Fruit fly (Drosophila melanogaster) whole organism, embryonic: Measurements from ENCODE around the gene CG7906.

Experiments used
- CG10209 ChIP-seq: fragments of 200-800 bp; sonication (Bioruptor generic); optimal IDR thresholded peaks from 3 replicates; lab custom pipeline; 2017; ENCODE audit warnings: missing biosample characterization, mild to moderate bottlenecking, missing genetic modification characterization, missing genetic modification reagents
- CG10431 ChIP-seq: fragments of 200-800 bp; sonication (Bioruptor generic); optimal IDR thresholded peaks from 3 replicates; lab custom pipeline; 2018; ENCODE audit warnings: missing biosample characterization, mild to moderate bottlenecking, missing genetic modification characterization
- CG10543 ChIP-seq: fragments of 200-800 bp; sonication (Bioruptor generic); optimal IDR thresholded peaks from 3 replicates; lab custom pipeline; 2017; ENCODE audit warnings: missing biosample characterization, mild to moderate bottlenecking, missing genetic modification characterization, moderate library complexity
- CG10654 ChIP-seq: fragments of 200-800 bp; sonication (Bioruptor generic); optimal IDR thresholded peaks from 2 replicates; lab custom pipeline; 2016; ENCODE audit warnings: missing biosample characterization, missing genetic modification characterization
- CG10959 ChIP-seq: fragments of 200-800 bp; sonication (Bioruptor generic); IDR thresholded peaks from 2 replicates; pipeline ENCODE4 v1.3.6; 2022; ENCODE audit warnings: missing biosample characterization, missing genetic modification characterization
- CG10979 ChIP-seq: fragments of 200-800 bp; sonication (Bioruptor generic); optimal IDR thresholded peaks from 2 replicates; lab custom pipeline; 2018; ENCODE audit warnings: missing biosample characterization, mild to moderate bottlenecking, missing genetic modification characterization, moderate library complexity
- CG11085 ChIP-seq: fragments of 200-800 bp; sonication (Bioruptor generic); IDR thresholded peaks from 2 replicates; pipeline ENCODE4 v1.3.6; 2022; ENCODE audit warnings: missing biosample characterization, missing genetic modification characterization
- CG11695 ChIP-seq: fragments of 200-800 bp; sonication (Bioruptor generic); IDR thresholded peaks from 3 replicates; pipeline ENCODE4 v1.3.6; 2022; ENCODE audit warnings: missing biosample characterization, missing genetic modification characterization
- CG11723 ChIP-seq: fragments of 200-800 bp; sonication (Bioruptor generic); optimal IDR thresholded peaks from 2 replicates; lab custom pipeline; 2017; ENCODE audit warnings: missing biosample characterization, mild to moderate bottlenecking, missing genetic modification characterization
- CG15269 ChIP-seq: fragments of 200-800 bp; sonication (Bioruptor generic); optimal IDR thresholded peaks from 2 replicates; lab custom pipeline; 2018; ENCODE audit warnings: missing biosample characterization, mild to moderate bottlenecking, missing genetic modification characterization, moderate library complexity
- CG15696 ChIP-seq: fragments of 200-800 bp; sonication (Bioruptor generic); optimal IDR thresholded peaks from 2 replicates; lab custom pipeline; 2019; ENCODE audit warnings: missing biosample characterization, mild to moderate bottlenecking, missing genetic modification characterization, moderate library complexity
- CG30431 ChIP-seq: fragments of 200-800 bp; sonication (Bioruptor generic); optimal IDR thresholded peaks from 2 replicates; lab custom pipeline; 2017; ENCODE audit warnings: missing biosample characterization, missing genetic modification characterization
- CG32767 ChIP-seq: fragments of 200-800 bp; sonication (Bioruptor generic); IDR thresholded peaks from 2 replicates; pipeline ENCODE4 v1.3.6; 2022; ENCODE audit warnings: missing biosample characterization, missing genetic modification characterization
- CG6175 ChIP-seq: fragments of 200-800 bp; sonication (Bioruptor generic); IDR thresholded peaks from 3 replicates; pipeline ENCODE4 v1.3.6; 2022; ENCODE audit warnings: missing biosample characterization, missing genetic modification characterization
- CG8290 ChIP-seq, 3 experiments: fragments of 200-800 bp; sonication (Bioruptor generic); optimal IDR thresholded peaks; 2 replicates each; lab custom pipeline; 2016 to 2019; ENCODE audit warnings: missing biosample characterization in 3 of 3, missing genetic modification characterization in 3 of 3, mild to moderate bottlenecking in 2 of 3, moderate library complexity in 1 of 3
- CG9215 ChIP-seq: fragments of 200-800 bp; sonication (Bioruptor generic); IDR thresholded peaks from 2 replicates; pipeline ENCODE4 v1.3.6; 2022; ENCODE audit warnings: missing biosample characterization, missing genetic modification characterization
- Dip2 ChIP-seq: fragments of 200-800 bp; sonication (Bioruptor generic); IDR thresholded peaks from 2 replicates; pipeline ENCODE4 v1.3.6; 2022; ENCODE audit warnings: missing biosample characterization, missing genetic modification characterization
- Dll ChIP-seq: fragments of 200-800 bp; sonication (Bioruptor generic); IDR thresholded peaks from 4 replicates; pipeline ENCODE4 v1.3.6; 2022; ENCODE audit warnings: missing biosample characterization, missing genetic modification characterization; ENCODE audit not compliant: partially characterized antibody
- Ets65A ChIP-seq: fragments of 200-800 bp; sonication (Bioruptor generic); peaks from one replicate; lab custom pipeline; 2016; ENCODE audit warnings: missing biosample characterization, missing genetic modification characterization
- Jarid2 ChIP-seq: fragments of 200-800 bp; sonication (Bioruptor generic); optimal IDR thresholded peaks from 3 replicates; lab custom pipeline; 2017; ENCODE audit warnings: mild to moderate bottlenecking, missing biosample characterization, missing genetic modification reagents, missing genetic modification characterization
- Lpt ChIP-seq: fragments of >200 bp; optimal IDR thresholded peaks from 2 replicates; lab custom pipeline; 2018; ENCODE audit warnings: missing biosample characterization, missing genetic modification characterization
- Opbp ChIP-seq: fragments of 200-800 bp; sonication (Bioruptor generic); IDR thresholded peaks from 3 replicates; pipeline ENCODE4 v1.3.6; 2022; ENCODE audit warnings: missing biosample characterization, missing genetic modification characterization; ENCODE audit not compliant: partially characterized antibody
- Ravus ChIP-seq: fragments of 200-800 bp; sonication (Bioruptor generic); IDR thresholded peaks from 2 replicates; pipeline ENCODE4 v1.3.6; 2022; ENCODE audit warnings: missing biosample characterization, missing genetic modification characterization
- Rfx ChIP-seq: fragments of 200-800 bp; sonication (Bioruptor generic); IDR thresholded peaks from 2 replicates; pipeline ENCODE4 v1.3.6; 2022; ENCODE audit warnings: missing biosample characterization, missing genetic modification characterization
- Xrp1 ChIP-seq: fragments of 200-800 bp; sonication (Bioruptor generic); IDR thresholded peaks from 2 replicates; pipeline ENCODE4 v1.3.6; 2022; ENCODE audit warnings: missing biosample characterization, missing genetic modification characterization
- YL-1 ChIP-seq: fragments of 200-800 bp; sonication (Bioruptor generic); optimal IDR thresholded peaks from 3 replicates; lab custom pipeline; 2017; ENCODE audit warnings: missing biosample characterization, mild to moderate bottlenecking, missing genetic modification characterization
- ab ChIP-seq: fragments of 200-800 bp; sonication (Bioruptor generic); optimal IDR thresholded peaks from 2 replicates; lab custom pipeline; 2016; ENCODE audit warnings: missing biosample characterization, missing genetic modification characterization
- aop ChIP-seq: fragments of 200-800 bp; sonication (Bioruptor generic); IDR thresholded peaks from 2 replicates; pipeline ENCODE4 v1.3.6; 2022; ENCODE audit warnings: missing biosample characterization, missing genetic modification characterization
- crp ChIP-seq, 2 experiments: fragments of 200-800 bp; sonication (Bioruptor generic); optimal IDR thresholded peaks; 2 replicates in 1 of 2; 3 replicates in 1 of 2; lab custom pipeline; 2017; ENCODE audit warnings: missing biosample characterization in 2 of 2, missing genetic modification characterization in 2 of 2, mild to moderate bottlenecking in 1 of 2, moderate library complexity in 1 of 2
- dan ChIP-seq: fragments of 200-800 bp; sonication (Bioruptor generic); IDR thresholded peaks from 2 replicates; pipeline ENCODE4 v1.3.6; 2022; ENCODE audit warnings: missing biosample characterization, missing genetic modification characterization
- dati ChIP-seq: fragments of 200-800 bp; sonication (Bioruptor generic); IDR thresholded peaks from 2 replicates; pipeline ENCODE4 v1.3.6; 2022; ENCODE audit warnings: missing biosample characterization, missing genetic modification characterization
- dimm ChIP-seq: fragments of 200-800 bp; sonication (Bioruptor generic); IDR thresholded peaks from 2 replicates; pipeline ENCODE4 v1.3.6; 2022; ENCODE audit warnings: missing biosample characterization, missing genetic modification characterization
- esg ChIP-seq: fragments of 200-800 bp; sonication (Bioruptor generic); conservative IDR thresholded peaks from 2 replicates; pipeline ENCODE4 v1.3.6; 2022; ENCODE audit warnings: missing biosample characterization, missing genetic modification characterization
- gce ChIP-seq: fragments of 200-800 bp; sonication (Bioruptor generic); IDR thresholded peaks from 3 replicates; pipeline ENCODE4 v1.3.6; 2022; ENCODE audit warnings: missing biosample characterization, missing genetic modification characterization
- gem ChIP-seq: fragments of 200-800 bp; sonication (Bioruptor generic); optimal IDR thresholded peaks from 2 replicates; lab custom pipeline; 2019; ENCODE audit warnings: missing biosample characterization, mild to moderate bottlenecking, missing genetic modification characterization, moderate library complexity
- knrl ChIP-seq: fragments of 200-800 bp; sonication (Bioruptor generic); IDR thresholded peaks from 3 replicates; pipeline ENCODE4 v1.3.6; 2022; ENCODE audit warnings: missing biosample characterization, missing genetic modification characterization; ENCODE audit not compliant: partially characterized antibody
- lmd ChIP-seq: fragments of 200-800 bp; sonication (Bioruptor generic); IDR thresholded peaks from 2 replicates; pipeline ENCODE4 v1.3.6; 2022; ENCODE audit warnings: missing biosample characterization, missing genetic modification characterization
- nau ChIP-seq: fragments of 200-800 bp; sonication (Bioruptor generic); optimal IDR thresholded peaks from 3 replicates; lab custom pipeline; 2017; ENCODE audit warnings: missing biosample characterization, mild to moderate bottlenecking, missing genetic modification characterization, missing genetic modification reagents
- otp ChIP-seq: fragments of 200-800 bp; sonication (Bioruptor generic); IDR thresholded peaks from 3 replicates; pipeline ENCODE4, ENCODE4 v1.3.6; 2022; ENCODE audit warnings: missing biosample characterization, missing genetic modification characterization
- schlank ChIP-seq: fragments of 200-800 bp; sonication (Bioruptor generic); optimal IDR thresholded peaks from 2 replicates; lab custom pipeline; 2018; ENCODE audit warnings: missing biosample characterization, mild to moderate bottlenecking, missing genetic modification characterization
- sd ChIP-seq: fragments of 200-800 bp; sonication (Bioruptor generic); optimal IDR thresholded peaks from 3 replicates; lab custom pipeline; 2018; ENCODE audit warnings: missing biosample characterization, mild to moderate bottlenecking, missing genetic modification characterization, moderate library complexity
- slou ChIP-seq: fragments of 200-800 bp; sonication (Bioruptor generic); optimal IDR thresholded peaks from 3 replicates; lab custom pipeline; 2016; ENCODE audit warnings: missing biosample characterization, missing genetic modification characterization
- sna ChIP-seq: fragments of 200-800 bp; sonication (Bioruptor generic); IDR thresholded peaks from 2 replicates; pipeline ENCODE4 v1.3.6; 2022; ENCODE audit warnings: missing biosample characterization, missing genetic modification characterization; ENCODE audit not compliant: partially characterized antibody
- sr ChIP-seq: fragments of 200-800 bp; sonication (Bioruptor generic); IDR thresholded peaks from 3 replicates; pipeline ENCODE4 v1.3.6; 2022; ENCODE audit warnings: missing biosample characterization, missing genetic modification characterization
- stc ChIP-seq: fragments of 200-800 bp; sonication (Bioruptor generic); IDR thresholded peaks from 2 replicates; pipeline ENCODE4 v1.3.6; 2022; ENCODE audit warnings: missing biosample characterization, missing genetic modification characterization
- sug ChIP-seq: fragments of 200-800 bp; optimal IDR thresholded peaks from 2 replicates; lab custom pipeline; 2019; ENCODE audit warnings: missing biosample characterization, mild to moderate bottlenecking, missing genetic modification characterization, moderate library complexity
- wdn ChIP-seq: fragments of 200-800 bp; sonication (Bioruptor generic); IDR thresholded peaks from 2 replicates; pipeline ENCODE4 v1.3.6; 2022; ENCODE audit warnings: missing biosample characterization, missing genetic modification characterization
- zen2 ChIP-seq: fragments of 200-800 bp; sonication (Bioruptor generic); IDR thresholded peaks from 3 replicates; pipeline ENCODE4 v1.3.6; 2022; ENCODE audit warnings: missing biosample characterization, missing genetic modification characterization; ENCODE audit not compliant: partially characterized antibody

Gene CG7906

DNA sequence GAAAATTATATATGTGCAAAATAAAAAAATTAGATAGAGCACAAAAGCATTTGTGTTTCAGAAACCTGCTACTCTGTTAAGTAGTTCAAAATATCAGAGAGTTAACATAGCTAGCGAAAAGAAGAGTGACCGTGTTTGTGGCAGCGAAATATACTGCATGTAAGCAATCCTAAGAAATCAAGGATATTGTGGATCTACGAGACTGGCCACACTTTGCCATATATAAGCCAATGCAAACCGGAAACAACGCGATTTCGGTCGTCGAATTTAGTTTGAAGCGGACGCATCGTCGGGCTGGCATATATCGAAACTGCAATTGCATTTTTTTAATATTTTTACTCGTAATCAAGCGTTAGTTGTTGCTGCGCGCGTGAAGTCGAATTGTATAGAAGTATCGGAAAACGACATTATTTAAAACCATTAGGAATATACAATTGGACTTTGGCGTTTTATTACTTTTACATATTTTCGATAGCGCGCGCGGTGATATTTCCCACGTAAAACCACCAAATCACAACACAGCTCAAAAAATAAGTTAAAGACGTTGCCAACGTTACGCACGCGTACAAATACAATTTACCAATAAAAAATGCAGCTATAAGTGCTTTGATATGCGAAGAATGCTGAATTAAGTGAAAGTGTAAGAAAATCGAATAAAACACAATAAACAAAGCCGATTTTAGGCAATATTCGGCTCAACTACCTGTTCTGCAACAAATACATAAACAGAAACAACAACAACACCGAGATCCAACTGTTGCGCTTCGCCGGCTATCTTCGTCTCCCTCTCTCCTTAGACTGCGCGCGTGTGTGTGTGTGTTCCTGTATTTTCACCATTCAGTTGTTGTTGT, 45.6 kb upstream of the CG7906 start, which contains the start of gene nuf (continued):
- TF ChIP-seq Lpt (GFP tag; lab: Kevin White, UChicago) (no peak), sr (GFP tag; lab: Robert Waterston, UW) (peak; percentile 70; the same call in 2 of the 3 replicates), CG6175 (peak; percentile 16; the same call in 1 of the 3 replicates), crp (GFP tag; optimal IDR thresholded peaks at IDR 0.05; lab: Kevin White, UChicago) (no peak), gce (GFP tag; lab: Robert Waterston, UW) (peak; percentile 85; the same call in 2 of the 3 replicates), Dll (GFP tag; lab: Robert Waterston, UW) (no peak; the same call in 3 of the 4 replicates), ab (GFP tag; lab: Kevin White, UChicago) (no peak), dimm (GFP tag; lab: Robert Waterston, UW) (no peak), CG11723 (GFP tag; lab: Kevin White, UChicago) (peak; percentile 44), nau (GFP tag; lab: Kevin White, UChicago) (peak; percentile 53), Ets65A (GFP tag; lab: Kevin White, UChicago) (no peak), CG10654 (no peak), CG15696 (tag; lab: Kevin White, UChicago) (no peak), dati (GFP tag; lab: Robert Waterston, UW) (no peak), CG10979 (peak; percentile 18), slou (GFP tag; lab: Kevin White, UChicago) (no peak), CG15269 (tag; lab: Kevin White, UChicago) (peak; percentile 43), CG11085 (GFP tag; lab: Robert Waterston, UW) (peak; percentile 30; the same call in 1 of the 2 replicates), Dip2 (GFP tag; lab: Robert Waterston, UW) (no peak), Opbp (GFP tag; lab: Robert Waterston, UW) (no peak; the same call in 2 of the 3 replicates), knrl (no peak), schlank (tag; lab: Kevin White, UChicago) (no peak), wdn (GFP tag; lab: Robert Waterston, UW) (no peak; the same call in 1 of the 2 replicates), zen2 (GFP tag; lab: Robert Waterston, UW) (no peak), sug (tag; lab: Kevin White, UChicago) (peak; percentile 9), YL-1 (peak; percentile 17), CG10431 (GFP tag; lab: Kevin White, UChicago) (peak; percentile 62), CG30431 (GFP tag; lab: Kevin White, UChicago) (no peak), CG9215 (GFP tag; lab: Robert Waterston, UW) (no peak), CG32767 (no peak), esg (GFP tag; lab: Robert Waterston, UW) (no peak), lmd (GFP tag; lab: Robert Waterston, UW) (no peak), sd (no peak), CG11695 (GFP tag; lab: Robert Waterston, UW) (peak; percentile 59; the same call in 2 of the 3 replicates), Xrp1 (GFP tag; lab: Robert Waterston, UW) (0 out of 2 replicates have a peak, but pooled peaks have one; percentile 37), Rfx (GFP tag; lab: Robert Waterston, UW) (peak; percentile 76; the same call in 1 of the 2 replicates), CG8290 (GFP tag; optimal IDR thresholded peaks at IDR 0.05; lab: Kevin White, UChicago) (no peak), CG8290 (tag; optimal IDR thresholded peaks at IDR 0.05; lab: Kevin White, UChicago) (peak; percentile 0 to 72), CG10209 (peak; percentile 38), aop (GFP tag; lab: Robert Waterston, UW) (peak; percentile 34; the same call in 1 of the 2 replicates), sna (no peak), dan (GFP tag; lab: Robert Waterston, UW) (no peak), Jarid2 (GFP tag; lab: Kevin White, UChicago) (peak; percentile 96), Ravus (GFP tag; lab: Robert Waterston, UW) (no peak), CG10543 (peak; percentile 87), CG10959 (no peak), stc (GFP tag; lab: Robert Waterston, UW) (peak; percentile 48; the same call in 1 of the 2 replicates), otp (GFP tag; lab: Robert Waterston, UW) (peak; percentile 56; the same call in 1 of the 3 replicates), gem (tag; lab: Kevin White, UChicago) (no peak)
